Fruit fly (Drosophila melanogaster) whole organism, embryonic: Measurements from ENCODE around the gene CG42795.

Experiments used
- Antp ChIP-seq: fragments of 200-800 bp; sonication (Bioruptor generic); optimal IDR thresholded peaks from 3 replicates; lab custom pipeline; 2016; ENCODE audit warnings: missing biosample characterization, missing genetic modification characterization
- Atf-2 ChIP-seq: fragments of 200-800 bp; sonication (Bioruptor generic); optimal IDR thresholded peaks from 2 replicates; lab custom pipeline; 2016; ENCODE audit warnings: missing biosample characterization, missing genetic modification characterization
- Atf6 ChIP-seq: fragments of 200-800 bp; sonication (Bioruptor generic); IDR thresholded peaks from 2 replicates; pipeline ENCODE4 v1.3.6; 2022; ENCODE audit warnings: missing biosample characterization, missing genetic modification characterization
- BtbVII ChIP-seq: fragments of 200-800 bp; sonication (Bioruptor generic); optimal IDR thresholded peaks from 3 replicates; lab custom pipeline; 2017; ENCODE audit warnings: missing biosample characterization, mild to moderate bottlenecking, missing genetic modification characterization
- C15 ChIP-seq: fragments of 200-800 bp; sonication (Bioruptor generic); IDR thresholded peaks from 3 replicates; pipeline ENCODE4 v1.3.6; 2022; ENCODE audit warnings: missing biosample characterization, missing genetic modification characterization
- CG10321 ChIP-seq: fragments of 200-800 bp; sonication (Bioruptor generic); IDR thresholded peaks from 2 replicates; pipeline ENCODE4 v1.3.6; 2022; ENCODE audit warnings: missing biosample characterization, missing genetic modification characterization
- CG10654 ChIP-seq: fragments of 200-800 bp; sonication (Bioruptor generic); optimal IDR thresholded peaks from 2 replicates; lab custom pipeline; 2016; ENCODE audit warnings: missing biosample characterization, missing genetic modification characterization
- CG11696 ChIP-seq: fragments of 200-800 bp; sonication (Bioruptor generic); IDR thresholded peaks from 2 replicates; pipeline ENCODE4 v1.3.6; 2022; ENCODE audit warnings: missing biosample characterization, missing genetic modification characterization
- CG12104 ChIP-seq: fragments of 200-800 bp; sonication (Bioruptor generic); optimal IDR thresholded peaks from 3 replicates; lab custom pipeline; 2016; ENCODE audit warnings: missing biosample characterization, missing genetic modification characterization
- CG14667 ChIP-seq: fragments of 200-800 bp; sonication (Bioruptor generic); IDR thresholded peaks from 2 replicates; pipeline ENCODE4 v1.3.6; 2022; ENCODE audit warnings: missing biosample characterization, missing genetic modification characterization
- CG15514 ChIP-seq: fragments of 200-800 bp; sonication (Bioruptor generic); optimal IDR thresholded peaks from 3 replicates; lab custom pipeline; 2017; ENCODE audit warnings: missing biosample characterization, missing genetic modification characterization, mild to moderate bottlenecking, moderate library complexity, missing genetic modification reagents
- CG16813 ChIP-seq: fragments of 200-800 bp; sonication (Bioruptor generic); IDR thresholded peaks from 3 replicates; pipeline ENCODE4 v1.3.6; 2022; ENCODE audit warnings: missing biosample characterization, missing genetic modification characterization; ENCODE audit not compliant: partially characterized antibody
- CG17186 ChIP-seq: fragments of 200-800 bp; sonication (Bioruptor generic); optimal IDR thresholded peaks from 3 replicates; lab custom pipeline; 2017; ENCODE audit warnings: missing biosample characterization, missing genetic modification reagents, missing genetic modification characterization
- CG17829 ChIP-seq: fragments of 200-800 bp; optimal IDR thresholded peaks from 2 replicates; lab custom pipeline; 2019; ENCODE audit warnings: missing biosample characterization, mild to moderate bottlenecking, missing genetic modification characterization, moderate library complexity
- CG18011 ChIP-seq: fragments of 200-800 bp; sonication (Bioruptor generic); optimal IDR thresholded peaks from 2 replicates; lab custom pipeline; 2017; ENCODE audit warnings: missing biosample characterization, missing genetic modification characterization, mild to moderate bottlenecking, moderate library complexity, missing genotype
- CG18476 ChIP-seq: fragments of 200-800 bp; sonication (Bioruptor generic); optimal IDR thresholded peaks from 2 replicates; lab custom pipeline; 2016; ENCODE audit warnings: missing biosample characterization, mild to moderate bottlenecking, missing genetic modification characterization
- CG2116 ChIP-seq: fragments of 200-800 bp; sonication (Bioruptor generic); optimal IDR thresholded peaks from 3 replicates; lab custom pipeline; 2018; ENCODE audit warnings: missing biosample characterization, mild to moderate bottlenecking, missing genetic modification characterization
- CG32767 ChIP-seq: fragments of 200-800 bp; sonication (Bioruptor generic); IDR thresholded peaks from 2 replicates; pipeline ENCODE4 v1.3.6; 2022; ENCODE audit warnings: missing biosample characterization, missing genetic modification characterization
- CG5953 ChIP-seq: fragments of 200-800 bp; sonication (Bioruptor generic); IDR thresholded peaks from 2 replicates; pipeline ENCODE4 v1.3.6; 2022; ENCODE audit warnings: missing biosample characterization, missing genetic modification characterization
- CG6175 ChIP-seq: fragments of 200-800 bp; sonication (Bioruptor generic); IDR thresholded peaks from 3 replicates; pipeline ENCODE4 v1.3.6; 2022; ENCODE audit warnings: missing biosample characterization, missing genetic modification characterization
- CG6854 ChIP-seq: fragments of 200-800 bp; sonication (Bioruptor generic); optimal IDR thresholded peaks from 3 replicates; lab custom pipeline; 2017; ENCODE audit warnings: missing biosample characterization, mild to moderate bottlenecking, missing genetic modification characterization
- Chrac-16 ChIP-seq: fragments of 200-800 bp; sonication (Bioruptor generic); optimal IDR thresholded peaks from 3 replicates; lab custom pipeline; 2016; ENCODE audit warnings: missing biosample characterization, missing genetic modification characterization
- Dek ChIP-seq: fragments of 200-800 bp; sonication (Bioruptor generic); optimal IDR thresholded peaks from 3 replicates; lab custom pipeline; 2019; ENCODE audit warnings: missing biosample characterization, mild to moderate bottlenecking, missing genetic modification characterization, moderate library complexity
- Ets65A ChIP-seq: fragments of 200-800 bp; sonication (Bioruptor generic); peaks from one replicate; lab custom pipeline; 2016; ENCODE audit warnings: missing biosample characterization, missing genetic modification characterization
- HmgD ChIP-seq: fragments of 200-800 bp; sonication (Bioruptor generic); optimal IDR thresholded peaks from 3 replicates; lab custom pipeline; 2016; ENCODE audit warnings: missing biosample characterization, missing genetic modification characterization
- HmgZ ChIP-seq: fragments of 200-800 bp; sonication (Bioruptor generic); optimal IDR thresholded peaks from 2 replicates; lab custom pipeline; 2018; ENCODE audit warnings: missing biosample characterization, mild to moderate bottlenecking, missing genetic modification characterization
- Jarid2 ChIP-seq: fragments of 200-800 bp; sonication (Bioruptor generic); optimal IDR thresholded peaks from 3 replicates; lab custom pipeline; 2017; ENCODE audit warnings: mild to moderate bottlenecking, missing biosample characterization, missing genetic modification reagents, missing genetic modification characterization
- Mrtf ChIP-seq: fragments of 200-800 bp; sonication (Bioruptor generic); IDR thresholded peaks from 3 replicates; pipeline ENCODE4 v1.3.6; 2022; ENCODE audit warnings: missing biosample characterization, missing genetic modification characterization
- NC2β ChIP-seq: fragments of 200-800 bp; sonication (Bioruptor generic); optimal IDR thresholded peaks from 2 replicates; lab custom pipeline; 2016; ENCODE audit warnings: missing biosample characterization, missing genetic modification characterization
- PHDP ChIP-seq: fragments of 200-800 bp; sonication (Bioruptor generic); optimal IDR thresholded peaks from 3 replicates; lab custom pipeline; 2018; ENCODE audit warnings: missing biosample characterization, mild to moderate bottlenecking, missing genetic modification characterization, moderate library complexity
- Sry-β ChIP-seq: fragments of 200-800 bp; sonication (Bioruptor generic); optimal IDR thresholded peaks from 2 replicates; lab custom pipeline; 2018; ENCODE audit warnings: missing biosample characterization, mild to moderate bottlenecking, missing genetic modification characterization, moderate library complexity
- Usf ChIP-seq: fragments of 200-800 bp; sonication (Bioruptor generic); optimal IDR thresholded peaks from 2 replicates; lab custom pipeline; 2017; ENCODE audit warnings: missing genotype, missing biosample characterization, missing genetic modification characterization
- amos ChIP-seq: fragments of 200-800 bp; sonication (Bioruptor generic); IDR thresholded peaks from 2 replicates; pipeline ENCODE4 v1.3.6; 2022; ENCODE audit warnings: missing biosample characterization, missing genetic modification characterization; ENCODE audit not compliant: partially characterized antibody
- ap ChIP-seq: fragments of 200-800 bp; sonication (Bioruptor generic); IDR thresholded peaks from 2 replicates; pipeline ENCODE4 v1.3.6; 2022; ENCODE audit warnings: missing biosample characterization, missing genetic modification characterization
- ato ChIP-seq: fragments of 200-800 bp; sonication (Bioruptor generic); IDR thresholded peaks from 2 replicates; pipeline ENCODE4 v1.3.6; 2022; ENCODE audit warnings: missing biosample characterization, missing genetic modification characterization; ENCODE audit not compliant: partially characterized antibody
- bsh ChIP-seq, 2 experiments: fragments of 200-800 bp; sonication (Bioruptor generic); optimal IDR thresholded peaks; 2 replicates each; lab custom pipeline; 2017 to 2018; ENCODE audit warnings: mild to moderate bottlenecking in 2 of 2, missing biosample characterization in 2 of 2, missing genetic modification characterization in 2 of 2, moderate library complexity in 1 of 2
- croc ChIP-seq: fragments of 200-800 bp; sonication (Bioruptor generic); conservative IDR thresholded peaks from 3 replicates; pipeline ENCODE4 v1.3.6; 2022; ENCODE audit warnings: missing biosample characterization, missing genetic modification characterization
- dmrt11E ChIP-seq: fragments of 200-800 bp; sonication (Bioruptor generic); optimal IDR thresholded peaks from 3 replicates; lab custom pipeline; 2018; ENCODE audit warnings: missing biosample characterization, mild to moderate bottlenecking, missing genetic modification characterization, moderate library complexity
- ems ChIP-seq: fragments of 200-800 bp; sonication (Bioruptor generic); optimal IDR thresholded peaks from 3 replicates; lab custom pipeline; 2016; ENCODE audit warnings: missing biosample characterization, missing genetic modification characterization
- gsb-n ChIP-seq: fragments of 200-800 bp; sonication (Bioruptor generic); optimal IDR thresholded peaks from 3 replicates; lab custom pipeline; 2018; ENCODE audit warnings: missing biosample characterization, mild to moderate bottlenecking, missing genetic modification characterization
- h ChIP-seq: fragments of >200 bp; optimal IDR thresholded peaks from 2 replicates; lab custom pipeline; 2017
- nerfin-1 ChIP-seq: fragments of 200-800 bp; sonication (Bioruptor generic); optimal IDR thresholded peaks from 3 replicates; lab custom pipeline; 2019; ENCODE audit warnings: missing biosample characterization, mild to moderate bottlenecking, missing genetic modification characterization, moderate library complexity
- pnt ChIP-seq: fragments of 200-800 bp; sonication (Bioruptor generic); optimal IDR thresholded peaks from 3 replicates; lab custom pipeline; 2016; ENCODE audit warnings: missing biosample characterization, missing genetic modification characterization
- repo ChIP-seq: fragments of 200-800 bp; sonication (Bioruptor generic); optimal IDR thresholded peaks from 2 replicates; lab custom pipeline; 2016; ENCODE audit warnings: missing biosample characterization, missing genetic modification characterization
- rib ChIP-seq: fragments of 200-800 bp; sonication (Bioruptor generic); IDR thresholded peaks from 2 replicates; pipeline ENCODE4 v1.3.6; 2022; ENCODE audit warnings: missing biosample characterization, missing genetic modification characterization
- ro ChIP-seq: fragments of 200-800 bp; sonication (Bioruptor generic); IDR thresholded peaks from 2 replicates; pipeline ENCODE4 v1.3.6; 2022; ENCODE audit warnings: missing biosample characterization, missing genetic modification characterization
- sd ChIP-seq: fragments of 200-800 bp; sonication (Bioruptor generic); optimal IDR thresholded peaks from 3 replicates; lab custom pipeline; 2018; ENCODE audit warnings: missing biosample characterization, mild to moderate bottlenecking, missing genetic modification characterization, moderate library complexity
- slp2 ChIP-seq: fragments of 200-800 bp; sonication (Bioruptor generic); optimal IDR thresholded peaks from 2 replicates; lab custom pipeline; 2016; ENCODE audit warnings: missing biosample characterization, missing genetic modification characterization
- so ChIP-seq: fragments of 200-800 bp; sonication (Bioruptor generic); IDR thresholded peaks from 3 replicates; pipeline ENCODE4 v1.3.6; 2022; ENCODE audit warnings: missing biosample characterization, missing genetic modification characterization
- tgo ChIP-seq: fragments of 200-800 bp; sonication (Bioruptor generic); IDR thresholded peaks from 3 replicates; pipeline ENCODE4 v1.3.6; 2022; ENCODE audit warnings: missing biosample characterization, missing genetic modification characterization
- tx ChIP-seq: fragments of 200-800 bp; sonication (Bioruptor generic); optimal IDR thresholded peaks from 2 replicates; lab custom pipeline; 2016; ENCODE audit warnings: missing biosample characterization, missing genetic modification characterization
- wdn ChIP-seq: fragments of 200-800 bp; sonication (Bioruptor generic); IDR thresholded peaks from 2 replicates; pipeline ENCODE4 v1.3.6; 2022; ENCODE audit warnings: missing biosample characterization, missing genetic modification characterization
- zen ChIP-seq: fragments of 200-800 bp; sonication (Bioruptor generic); optimal IDR thresholded peaks from 3 replicates; lab custom pipeline; 2018; ENCODE audit warnings: missing biosample characterization, mild to moderate bottlenecking, missing genetic modification characterization, moderate library complexity

CG42795 gene

dm6 chr3R:10203554-10203953, 21.9 kb upstream of the CG42795 start (continued):
- TF ChIP-seq CG11696 (GFP tag; lab: Robert Waterston, UW) (no peak), tgo (GFP tag; lab: Robert Waterston, UW) (no peak), Ets65A (GFP tag; lab: Kevin White, UChicago) (peak; percentile 84), wdn (GFP tag; lab: Robert Waterston, UW) (no peak), CG18011 (GFP tag; lab: Kevin White, UChicago) (no peak), NC2β (GFP tag; lab: Kevin White, UChicago) (peak; percentile 21), ap (GFP tag; lab: Robert Waterston, UW) (no peak), h (lab: Kevin White, UChicago) (no peak), CG2116 (GFP tag; lab: Kevin White, UChicago) (no peak), zen (peak; percentile 75), so (peak; percentile 73; the same call in 2 of the 3 replicates), CG18476 (GFP tag; lab: Kevin White, UChicago) (no peak), gsb-n (tag; lab: Kevin White, UChicago) (peak; percentile 22), Antp (GFP tag; lab: Kevin White, UChicago) (no peak), CG10654 (GFP tag; lab: Kevin White, UChicago) (no peak), CG32767 (GFP tag; lab: Robert Waterston, UW) (no peak), CG15514 (no peak), Sry-β (no peak), ro (no peak), C15 (GFP tag; lab: Robert Waterston, UW) (no peak), CG10321 (GFP tag; lab: Robert Waterston, UW) (no peak), Atf-2 (GFP tag; lab: Kevin White, UChicago) (no peak), CG14667 (GFP tag; lab: Robert Waterston, UW) (no peak), tx (GFP tag; lab: Kevin White, UChicago) (no peak), CG17829 (tag; lab: Kevin White, UChicago) (peak; percentile 13), slp2 (GFP tag; lab: Kevin White, UChicago) (no peak), croc (GFP tag; lab: Robert Waterston, UW) (peak; percentile 22; the same call in 1 of the 3 replicates), Atf6 (no peak), amos (GFP tag; lab: Robert Waterston, UW) (no peak; the same call in 1 of the 2 replicates), Dek (no peak), CG6854 (GFP tag; lab: Kevin White, UChicago) (no peak), Chrac-16 (GFP tag; lab: Kevin White, UChicago) (peak; percentile 6), CG6175 (GFP tag; lab: Robert Waterston, UW) (no peak), sd (tag; lab: Kevin White, UChicago) (no peak), pnt (no peak), Jarid2 (GFP tag; lab: Kevin White, UChicago) (peak; percentile 26), repo (GFP tag; lab: Kevin White, UChicago) (no peak), bsh (GFP tag; optimal IDR thresholded peaks at IDR 0.05; lab: Kevin White, UChicago) (peak in 1 of 2 experiments; percentile 45), Mrtf (no peak), CG12104 (no peak), HmgD (GFP tag; lab: Kevin White, UChicago) (no peak), CG17186 (GFP tag; lab: Kevin White, UChicago) (no peak), PHDP (tag; lab: Kevin White, UChicago) (peak; percentile 49), BtbVII (no peak), HmgZ (tag; lab: Kevin White, UChicago) (no peak), dmrt11E (tag; lab: Kevin White, UChicago) (peak; percentile 24), ato (GFP tag; lab: Robert Waterston, UW) (no peak), Usf (GFP tag; lab: Kevin White, UChicago) (no peak), CG5953 (GFP tag; lab: Robert Waterston, UW) (no peak), rib (no peak), ems (no peak), CG16813 (no peak), nerfin-1 (tag; lab: Kevin White, UChicago) (peak; percentile 23)
